Fruit fly (Drosophila melanogaster): ENCODE measurements around the gene cno.

- no peak for TF ChIP-seq CG8478 (optimal IDR thresholded peaks at IDR 0.05)
- no peak for TF ChIP-seq CTCF (optimal IDR thresholded peaks at IDR 0.05)
Observed at dm6 chr3R:5219466-5219865, 2.2 kb upstream of the cno start, which contains the start of the genes Prosbeta2R2 and CG1116.
